Worm (Caenorhabditis elegans) whole organism, midembryonic: ENCODE data around the gene clec-22.

ENCODE experiments used
- T22C8.4 ChIP-seq: fragments of 200-800 bp; sonication (Bioruptor generic); IDR thresholded peaks from 2 replicates; pipeline ENCODE4 v1.3.6; 2022; ENCODE audit warnings: missing genetic modification characterization, missing compliant biosample characterization
- flt-1 ChIP-seq: fragments of 200-800 bp; sonication (Bioruptor generic); IDR thresholded peaks from 2 replicates; pipeline ENCODE4 v1.3.6; 2022; ENCODE audit warnings: missing genetic modification characterization, missing compliant biosample characterization
- klf-2 ChIP-seq: fragments of 200-800 bp; sonication (Bioruptor generic); conservative IDR thresholded peaks from 2 replicates; pipeline ENCODE4 v1.3.6; 2022; ENCODE audit warnings: missing genetic modification reagents, missing genetic modification characterization, missing compliant biosample characterization
- med-1 ChIP-seq: sonication (generic microtip); optimal IDR thresholded peaks from 2 replicates; lab custom pipeline; 2017; ENCODE audit warnings: missing genetic modification characterization, mild to moderate bottlenecking, missing compliant biosample characterization, antibody characterized with exemption, missing genetic modification reagents; ENCODE audit not compliant: insufficient read depth
- ref-1 ChIP-seq: fragments of 200-800 bp; sonication (Bioruptor generic); conservative IDR thresholded peaks from 2 replicates; pipeline ENCODE4 v1.3.6; 2022; ENCODE audit warnings: missing genetic modification reagents, missing genetic modification characterization, missing compliant biosample characterization
- tab-1 ChIP-seq: fragments of 200-800 bp; sonication (Bioruptor generic); IDR thresholded peaks from 2 replicates; pipeline ENCODE4 v1.3.6; 2022; ENCODE audit warnings: missing genetic modification characterization, missing compliant biosample characterization
- ztf-23 ChIP-seq: fragments of 200-800 bp; sonication (Bioruptor generic); IDR thresholded peaks from 2 replicates; pipeline ENCODE4 v1.3.6; 2022; ENCODE audit warnings: missing genetic modification reagents, missing genetic modification characterization, missing compliant biosample characterization
- ztf-29 ChIP-seq: fragments of 200-800 bp; sonication (Bioruptor generic); IDR thresholded peaks from 2 replicates; pipeline ENCODE4 v1.3.6; 2022; ENCODE audit warnings: missing genetic modification reagents, missing genetic modification characterization, missing compliant biosample characterization

DNA sequence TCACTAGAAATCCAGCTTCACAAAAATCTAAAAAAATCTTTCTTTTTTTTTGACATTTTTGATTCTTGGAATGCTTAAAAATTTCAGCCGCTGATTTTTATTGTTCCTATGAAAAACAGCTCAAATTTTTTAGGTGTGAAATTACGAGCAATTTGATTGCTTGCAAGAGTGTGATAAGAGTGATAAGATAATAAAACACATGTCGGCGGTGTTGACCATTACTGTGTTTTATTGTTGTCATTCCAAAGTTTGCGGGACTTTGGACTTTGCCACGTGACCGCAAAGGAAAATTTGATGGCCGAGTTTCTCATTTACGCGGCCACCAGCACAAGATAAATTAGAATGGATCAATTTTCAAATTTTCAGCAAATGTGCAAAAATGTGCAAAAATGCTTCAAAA, 41.5 kb upstream of the clec-22 start:
- TF ChIP-seq ztf-23 (GFP tag; lab: Robert Waterston, UW) (no peak), T22C8.4 (no peak), klf-2 (no peak), ref-1 (GFP tag; lab: Robert Waterston, UW) (no peak), tab-1 (GFP tag; lab: Robert Waterston, UW) (no peak), flt-1 (GFP tag; lab: Robert Waterston, UW) (no peak), med-1 (no peak), ztf-29 (no peak)
